Worm (Caenorhabditis elegans) whole organism, L1 larva: Measurements from ENCODE around the gene M163.8.
A peak's percentile ranks its signal among the peaks of the same experiment; 100 is the strongest.

ENCODE experiments used
- Y116A8C.19 ChIP-seq: sonication (generic microtip); optimal IDR thresholded peaks from 2 replicates; lab custom pipeline; 2016; ENCODE audit warnings: missing compliant biosample characterization, missing genetic modification characterization, borderline replicate concordance
- aha-1 ChIP-seq: fragments of 150-350 bp; optimal IDR thresholded peaks from 2 replicates; lab custom pipeline; 2014; ENCODE audit warnings: missing biosample characterization, missing genetic modification characterization
- blmp-1 ChIP-seq: fragments of 150-350 bp; optimal IDR thresholded peaks from 2 replicates; lab custom pipeline; 2014; ENCODE audit warnings: missing biosample characterization, missing genetic modification characterization
- ceh-63 ChIP-seq: fragments of 200-800 bp; sonication (Bioruptor generic); optimal IDR thresholded peaks from 2 replicates; lab custom pipeline; 2018; ENCODE audit warnings: mild to moderate bottlenecking, missing genetic modification characterization, missing compliant biosample characterization
- ceh-82 ChIP-seq, 3 experiments: fragments of 150-350 bp in 1 of 3; sonication (generic microtip) in 2 of 3; optimal IDR thresholded peaks; 2 replicates each; lab custom pipeline; 2014 to 2017; ENCODE audit warnings: missing biosample characterization in 3 of 3, missing genetic modification characterization in 3 of 3
- ceh-88 ChIP-seq: fragments of 200-800 bp; sonication (Bioruptor generic); IDR thresholded peaks from 2 replicates; pipeline ENCODE4 v1.3.6; 2022; ENCODE audit warnings: missing genetic modification characterization, missing compliant biosample characterization
- ces-1 ChIP-seq: fragments of 150-350 bp; optimal IDR thresholded peaks from 2 replicates; lab custom pipeline; 2014; ENCODE audit warnings: missing biosample characterization, missing genetic modification reagents, missing genetic modification characterization
- dpl-1 ChIP-seq, 3 experiments: fragments of 150-350 bp in 2 of 3; sonication (generic microtip) in 1 of 3; optimal IDR thresholded peaks; 2 replicates each; lab custom pipeline; 2014 to 2017; ENCODE audit warnings: missing biosample characterization in 3 of 3, missing genetic modification characterization in 3 of 3, missing genetic modification reagents in 3 of 3
- efl-1 ChIP-seq, 4 experiments: fragments of 150-350 bp; optimal IDR thresholded peaks in 3 of 4; peaks in 1 of 4; 1 replicate in 1 of 4; 2 replicates in 3 of 4; lab custom pipeline; 2014; ENCODE audit warnings: missing biosample characterization in 2 of 4, missing genetic modification characterization in 2 of 4, missing genetic modification reagents in 2 of 4
- efl-3 ChIP-seq: fragments of 200-800 bp; sonication (Bioruptor generic); optimal IDR thresholded peaks from 2 replicates; lab custom pipeline; 2018; ENCODE audit warnings: mild to moderate bottlenecking, missing genetic modification characterization, missing compliant biosample characterization
- egl-13 ChIP-seq: sonication (generic microtip); optimal IDR thresholded peaks from 2 replicates; lab custom pipeline; 2016; ENCODE audit warnings: missing genotype, missing genetic modification reagents, missing genetic modification characterization, missing compliant biosample characterization
- egl-27 ChIP-seq, 2 experiments: fragments of 150-350 bp in 1 of 2; sonication (generic microtip); optimal IDR thresholded peaks; 3 replicates each; lab custom pipeline; 2017 to 2018; ENCODE audit warnings: missing biosample characterization in 2 of 2, missing genetic modification characterization in 2 of 2, missing genetic modification reagents in 2 of 2
- elt-3 ChIP-seq, 6 experiments: fragments of 150-350 bp in 1 of 6; sonication (generic microtip); optimal IDR thresholded peaks; 2 replicates each; lab custom pipeline; 2017 to 2018; ENCODE audit warnings: missing biosample characterization in 6 of 6, missing genetic modification characterization in 6 of 6, inconsistent platforms in 1 of 6
- fkh-10 ChIP-seq: sonication (generic microtip); optimal IDR thresholded peaks from 2 replicates; lab custom pipeline; 2017; ENCODE audit warnings: missing biosample characterization, missing genetic modification reagents, missing genetic modification characterization
- fkh-4 ChIP-seq: sonication (generic microtip); optimal IDR thresholded peaks from 2 replicates; lab custom pipeline; 2016; ENCODE audit warnings: missing compliant biosample characterization, missing genetic modification characterization, borderline replicate concordance
- grh-1 ChIP-seq: fragments of 200-800 bp; sonication (Bioruptor generic); IDR thresholded peaks from 2 replicates; pipeline ENCODE4 v1.3.6; 2022; ENCODE audit warnings: missing genetic modification reagents, missing genetic modification characterization, missing compliant biosample characterization
- hlh-17 ChIP-seq: fragments of 200-800 bp; sonication (Bioruptor generic); optimal IDR thresholded peaks from 2 replicates; lab custom pipeline; 2018; ENCODE audit warnings: missing genetic modification characterization, mild to moderate bottlenecking, missing compliant biosample characterization, moderate library complexity, borderline replicate concordance
- hlh-4 ChIP-seq: sonication (generic microtip); optimal IDR thresholded peaks from 2 replicates; lab custom pipeline; 2016; ENCODE audit warnings: mild to moderate bottlenecking, missing genetic modification characterization, missing compliant biosample characterization
- lin-13 ChIP-seq: fragments of 150-350 bp; optimal IDR thresholded peaks from 2 replicates; lab custom pipeline; 2014; ENCODE audit warnings: missing biosample characterization, missing genetic modification reagents, missing genetic modification characterization
- lin-39 ChIP-seq: fragments of 150-350 bp; optimal IDR thresholded peaks from 2 replicates; lab custom pipeline; 2014; ENCODE audit warnings: missing biosample characterization, missing genetic modification reagents, missing genetic modification characterization
- mab-9 ChIP-seq: fragments of 200-800 bp; sonication (Bioruptor generic); IDR thresholded peaks from 2 replicates; pipeline ENCODE4 v1.3.6; 2022; ENCODE audit warnings: missing genetic modification reagents, missing genetic modification characterization, missing compliant biosample characterization
- mdl-1 ChIP-seq, 2 experiments: fragments of 150-350 bp; optimal IDR thresholded peaks; 2 replicates each; lab custom pipeline; 2014 to 2017; ENCODE audit warnings: missing biosample characterization in 2 of 2, missing genetic modification characterization in 2 of 2, inconsistent platforms in 1 of 2
- nhr-28 ChIP-seq: fragments of 150-350 bp; optimal IDR thresholded peaks from 2 replicates; lab custom pipeline; 2014; ENCODE audit warnings: missing biosample characterization, missing genetic modification characterization
- nhr-77 ChIP-seq: fragments of 150-350 bp; optimal IDR thresholded peaks from 2 replicates; lab custom pipeline; 2014; ENCODE audit warnings: missing biosample characterization, missing genetic modification characterization
- nhr-85 ChIP-seq: sonication (generic microtip); peaks from one replicate; lab custom pipeline; 2016; ENCODE audit warnings: missing genetic modification characterization, inconsistent platforms, missing compliant biosample characterization
- nhr-90 ChIP-seq: sonication (generic microtip); optimal IDR thresholded peaks from 2 replicates; lab custom pipeline; 2016; ENCODE audit warnings: mild to moderate bottlenecking, missing genetic modification characterization, missing compliant biosample characterization; ENCODE audit not compliant: poor library complexity
- pqm-1 ChIP-seq: sonication (generic microtip); optimal IDR thresholded peaks from 3 replicates; lab custom pipeline; 2017; ENCODE audit warnings: missing biosample characterization, missing genetic modification characterization
- rnt-1 ChIP-seq: sonication (generic microtip); optimal IDR thresholded peaks from 2 replicates; lab custom pipeline; 2016; ENCODE audit warnings: mild to moderate bottlenecking, missing genetic modification characterization, moderate library complexity, missing compliant biosample characterization
- sox-4 ChIP-seq: sonication (generic microtip); optimal IDR thresholded peaks from 2 replicates; lab custom pipeline; 2016; ENCODE audit warnings: missing genetic modification characterization, missing compliant biosample characterization
- sptf-1 ChIP-seq: fragments of 150-350 bp; optimal IDR thresholded peaks from 2 replicates; lab custom pipeline; 2014; ENCODE audit warnings: missing biosample characterization, missing genetic modification characterization
- swsn-7 ChIP-seq: sonication (generic microtip); optimal IDR thresholded peaks from 2 replicates; lab custom pipeline; 2016; ENCODE audit warnings: missing genetic modification characterization, missing compliant biosample characterization
- tbx-2 ChIP-seq: sonication (generic microtip); optimal IDR thresholded peaks from 2 replicates; lab custom pipeline; 2016; ENCODE audit warnings: missing genetic modification characterization, missing compliant biosample characterization
- unc-62 ChIP-seq: fragments of 150-350 bp; optimal IDR thresholded peaks from 2 replicates; lab custom pipeline; 2014; ENCODE audit warnings: missing biosample characterization, missing genetic modification reagents, missing genetic modification characterization
- unc-98 ChIP-seq: fragments of 200-800 bp; sonication (Bioruptor generic); IDR thresholded peaks from 2 replicates; pipeline ENCODE4 v1.3.6; 2022; ENCODE audit warnings: missing genetic modification characterization, missing compliant biosample characterization
- zag-1 ChIP-seq: fragments of 150-350 bp; optimal IDR thresholded peaks from 2 replicates; lab custom pipeline; 2014; ENCODE audit warnings: missing biosample characterization, missing genetic modification characterization
- ztf-11 ChIP-seq, 2 experiments: sonication (generic microtip); optimal IDR thresholded peaks; 2 replicates each; lab custom pipeline; 2016 to 2017; ENCODE audit warnings: missing genetic modification characterization in 2 of 2, missing biosample characterization in 1 of 2, missing compliant biosample characterization in 1 of 2

The M163.8 gene

ce11 chrX:14484827-14485226 is at the start of gene M163.8:
Gene M163.8 (plus strand): TSS chrX:14485127.
- no peak for TF ChIP-seq hlh-17
- peak; percentile 21 for TF ChIP-seq nhr-85
- no peak for TF ChIP-seq nhr-77 (tag; lab: Kevin White, UChicago)
- no peak for TF ChIP-seq sox-4 (tag; lab: Kevin White, UChicago)
- TF ChIP-seq aha-1 (tag; lab: Kevin White, UChicago) = no peak
- TF ChIP-seq nhr-28 = no peak

DNA sequence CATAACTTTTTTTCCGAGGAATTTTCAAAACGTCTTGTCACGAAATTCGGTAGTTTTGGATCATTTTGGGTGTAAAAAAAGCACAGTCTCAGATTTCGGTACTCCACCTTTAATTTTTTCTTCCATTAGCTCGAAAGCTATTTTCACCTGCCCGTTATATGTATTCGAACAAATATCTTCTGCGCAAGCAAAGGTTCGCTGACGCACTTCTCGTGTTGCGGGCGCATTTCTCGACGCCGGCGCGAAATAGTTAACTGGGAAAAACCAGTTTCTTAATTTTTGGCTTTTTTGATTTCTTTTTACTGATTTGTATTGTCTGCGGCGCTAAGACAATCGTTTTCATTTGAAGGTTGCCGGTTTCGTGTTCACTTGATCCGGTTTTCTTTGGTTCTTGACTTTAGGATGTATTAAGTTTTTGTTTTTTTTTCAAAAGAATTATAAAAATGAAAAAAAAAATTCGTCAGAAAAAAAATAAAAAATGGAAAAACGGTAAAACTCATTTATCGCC is 49.2 kb upstream of the M163.8 start:
- TF ChIP-seq ces-1 (GFP tag; lab: Kevin White, UChicago) (no peak), rnt-1 (tag; lab: Kevin White, UChicago) (no peak), pqm-1 (tag; lab: Kevin White, UChicago) (no peak), mdl-1 (tag; optimal IDR thresholded peaks at IDR 0.05; lab: Kevin White, UChicago) (no peak), sptf-1 (tag; lab: Kevin White, UChicago) (no peak), nhr-85 (peak; percentile 63), blmp-1 (peak; percentile 21), efl-1 (optimal IDR thresholded peaks at IDR 0.05; lab: Kevin White, UChicago) (peak in 1 of 2 experiments; percentile 63), efl-1 (GFP tag; optimal IDR thresholded peaks at IDR 0.05 in 1 of 2; lab: Kevin White, UChicago) (peak in 1 of 2 experiments; percentile 33), unc-62 (GFP tag; lab: Kevin White, UChicago) (no peak), grh-1 (peak; percentile 49), ztf-11 (tag; optimal IDR thresholded peaks at IDR 0.05; lab: Kevin White, UChicago) (no peak), egl-13 (tag; lab: Kevin White, UChicago) (no peak), ceh-63 (no peak), dpl-1 (GFP tag; optimal IDR thresholded peaks at IDR 0.05; lab: Kevin White, UChicago) (peak; percentile 10 to 34 (median 16))

- TF ChIP-seq nhr-85 (peak; percentile 50), nhr-90 (tag; lab: Kevin White, UChicago) (peak; percentile 2)
Measured at ce11 chrX:14437806-14438205, 47.1 kb upstream of the M163.8 start.

- TF ChIP-seq ceh-88 (GFP tag; lab: Robert Waterston, UW) = no peak
- no peak for TF ChIP-seq mdl-1 (tag; optimal IDR thresholded peaks at IDR 0.05; lab: Kevin White, UChicago)
- TF ChIP-seq elt-3 (tag; optimal IDR thresholded peaks at IDR 0.05; lab: Kevin White, UChicago) = no peak
- TF ChIP-seq Y116A8C.19 = no peak
- TF ChIP-seq unc-98 (GFP tag; lab: Robert Waterston, UW) = no peak
- no peak for TF ChIP-seq ceh-63
- TF ChIP-seq mab-9 (GFP tag; lab: Robert Waterston, UW) = no peak
- TF ChIP-seq zag-1 (tag; lab: Kevin White, UChicago) = no peak
- TF ChIP-seq swsn-7 = no peak
- no peak for TF ChIP-seq fkh-4 (tag; lab: Kevin White, UChicago)
- TF ChIP-seq ceh-82 (tag; optimal IDR thresholded peaks at IDR 0.05; lab: Kevin White, UChicago) = no peak
- no peak for TF ChIP-seq lin-13 (GFP tag; lab: Kevin White, UChicago)
- TF ChIP-seq egl-27 (tag; optimal IDR thresholded peaks at IDR 0.05; lab: Kevin White, UChicago) = no peak
- TF ChIP-seq lin-39 (tag; lab: Kevin White, UChicago) = no peak
- TF ChIP-seq fkh-10 = no peak
- TF ChIP-seq nhr-28 = no peak
- TF ChIP-seq tbx-2 = no peak
- TF ChIP-seq efl-3 = no peak
- TF ChIP-seq hlh-4 (tag; lab: Kevin White, UChicago) = no peak
Measured at ce11 chrX:14442321-14442720, 42.6 kb upstream of the M163.8 start, which contains the start of gene F23D12.3. Gene F23D12.3 (plus strand): TSS chrX:14442621.
